Fruit fly (Drosophila melanogaster): ENCODE results near the gene CG14316.

The CG14316 gene

dm6 chr3R:18111709-18112110 lies 40.2 kb upstream of the CG14316 start:
- TF ChIP-seq CG14655 (GFP tag; optimal IDR thresholded peaks at IDR 0.05) (peak; percentile 0), CG8159 (tag; optimal IDR thresholded peaks at IDR 0.05) (no peak), CG34367 (tag; optimal IDR thresholded peaks at IDR 0.05) (no peak), fd96Ca (GFP tag; IDR thresholded peaks at IDR 0.05) (0 out of 3 replicates have a peak, but pooled peaks have one; percentile 14), CG12605 (GFP tag; IDR thresholded peaks at IDR 0.05) (peak; percentile 72)

dm6 chr3R:18114834-18115233 lies 37.1 kb upstream of the CG14316 start:
- no peak for TF ChIP-seq Pif1A (GFP tag; optimal IDR thresholded peaks at IDR 0.05)
- TF ChIP-seq rn (GFP tag; IDR thresholded peaks at IDR 0.05): no peak
- TF ChIP-seq EcR (GFP tag; optimal IDR thresholded peaks at IDR 0.05): no peak
- no peak for TF ChIP-seq CG15710 (tag; optimal IDR thresholded peaks at IDR 0.05)
- TF ChIP-seq CG32121 (GFP tag; IDR thresholded peaks at IDR 0.05): no peak

dm6 chr3R:18117525-18117924 lies 34.4 kb upstream of the CG14316 start:
- no peak for TF ChIP-seq rn (GFP tag; IDR thresholded peaks at IDR 0.05)
- no peak for TF ChIP-seq CG34367 (tag; optimal IDR thresholded peaks at IDR 0.05)
- no peak for TF ChIP-seq CG9948 (tag; optimal IDR thresholded peaks at IDR 0.05)
- TF ChIP-seq CG8301 (tag; optimal IDR thresholded peaks at IDR 0.05): no peak
- no peak for TF ChIP-seq CG32121 (GFP tag; IDR thresholded peaks at IDR 0.05)
- no peak for TF ChIP-seq D1 (tag; optimal IDR thresholded peaks at IDR 0.05)
- no peak for TF ChIP-seq Snoo (tag; optimal IDR thresholded peaks at IDR 0.05)
- TF ChIP-seq CG14655 (GFP tag; optimal IDR thresholded peaks at IDR 0.05): no peak
- TF ChIP-seq Pif1B (GFP tag; optimal IDR thresholded peaks at IDR 0.05): no peak
- no peak for TF ChIP-seq CG10348 (GFP tag; IDR thresholded peaks at IDR 0.05)
- TF ChIP-seq Pif1A (GFP tag; optimal IDR thresholded peaks at IDR 0.05): no peak
- TF ChIP-seq EcR (GFP tag; optimal IDR thresholded peaks at IDR 0.05): no peak
- TF ChIP-seq CG13204 (GFP tag; optimal IDR thresholded peaks at IDR 0.05): no peak
- TF ChIP-seq CG4496 (GFP tag; IDR thresholded peaks at IDR 0.05): no peak
- TF ChIP-seq CG12605 (GFP tag; IDR thresholded peaks at IDR 0.05): no peak
- TF ChIP-seq gl (tag; optimal IDR thresholded peaks at IDR 0.05): no peak
- TF ChIP-seq CG8159 (tag; optimal IDR thresholded peaks at IDR 0.05): no peak
- no peak for TF ChIP-seq CG17806 (tag; optimal IDR thresholded peaks at IDR 0.05)
- no peak for TF ChIP-seq Ets98B (GFP tag; IDR thresholded peaks at IDR 0.05)
- no peak for TF ChIP-seq fd96Ca (GFP tag; IDR thresholded peaks at IDR 0.05)

- TF ChIP-seq Pif1B (GFP tag; optimal IDR thresholded peaks at IDR 0.05) (no peak), CG15710 (tag; optimal IDR thresholded peaks at IDR 0.05) (no peak), CG8301 (tag; optimal IDR thresholded peaks at IDR 0.05) (no peak), Snoo (tag; optimal IDR thresholded peaks at IDR 0.05) (no peak), Ets98B (GFP tag; IDR thresholded peaks at IDR 0.05) (no peak), rn (GFP tag; IDR thresholded peaks at IDR 0.05) (no peak), CG4496 (GFP tag; IDR thresholded peaks at IDR 0.05) (no peak), EcR (GFP tag; optimal IDR thresholded peaks at IDR 0.05) (no peak)
Measured at dm6 chr3R:18118239-18118638, 33.7 kb upstream of the CG14316 start.

dm6 chr3R:18118695-18119094 lies 33.2 kb upstream of the CG14316 start:
- TF ChIP-seq Ets98B (GFP tag; IDR thresholded peaks at IDR 0.05) (no peak), CG17806 (tag; optimal IDR thresholded peaks at IDR 0.05) (no peak), CG32121 (GFP tag; IDR thresholded peaks at IDR 0.05) (no peak), EcR (GFP tag; optimal IDR thresholded peaks at IDR 0.05) (no peak), fd96Ca (GFP tag; IDR thresholded peaks at IDR 0.05) (no peak), CG34367 (tag; optimal IDR thresholded peaks at IDR 0.05) (no peak), CG12605 (GFP tag; IDR thresholded peaks at IDR 0.05) (no peak), Pif1B (GFP tag; optimal IDR thresholded peaks at IDR 0.05) (no peak), CG14655 (GFP tag; optimal IDR thresholded peaks at IDR 0.05) (no peak), CG4496 (GFP tag; IDR thresholded peaks at IDR 0.05) (no peak), D1 (tag; optimal IDR thresholded peaks at IDR 0.05) (no peak), CG8159 (tag; optimal IDR thresholded peaks at IDR 0.05) (no peak), Pif1A (GFP tag; optimal IDR thresholded peaks at IDR 0.05) (no peak), CG9948 (tag; optimal IDR thresholded peaks at IDR 0.05) (no peak), Snoo (tag; optimal IDR thresholded peaks at IDR 0.05) (no peak), CG15710 (tag; optimal IDR thresholded peaks at IDR 0.05) (no peak), rn (GFP tag; IDR thresholded peaks at IDR 0.05) (no peak), gl (tag; optimal IDR thresholded peaks at IDR 0.05) (no peak), CG8301 (tag; optimal IDR thresholded peaks at IDR 0.05) (no peak)

dm6 chr3R:18121385-18122151 lies 30.4 kb upstream of the CG14316 start:
- no peak for TF ChIP-seq rn (GFP tag; IDR thresholded peaks at IDR 0.05)
- TF ChIP-seq CG32121 (GFP tag; IDR thresholded peaks at IDR 0.05): peak; percentile 40; the same call in 1 of the 2 replicates
- TF ChIP-seq CG17806 (tag; optimal IDR thresholded peaks at IDR 0.05): no peak
- TF ChIP-seq Ets98B (GFP tag; IDR thresholded peaks at IDR 0.05): no peak
- TF ChIP-seq fd96Ca (GFP tag; IDR thresholded peaks at IDR 0.05): 0 out of 3 replicates have a peak, but pooled peaks have one; percentile 41
- no peak for TF ChIP-seq CG8159 (tag; optimal IDR thresholded peaks at IDR 0.05)
- no peak for TF ChIP-seq Snoo (tag; optimal IDR thresholded peaks at IDR 0.05)
- TF ChIP-seq CG14655 (GFP tag; optimal IDR thresholded peaks at IDR 0.05): no peak
- TF ChIP-seq CG13204 (GFP tag; optimal IDR thresholded peaks at IDR 0.05): peak; percentile 89
- no peak for TF ChIP-seq CG15710 (tag; optimal IDR thresholded peaks at IDR 0.05)
- no peak for TF ChIP-seq CG10348 (GFP tag; IDR thresholded peaks at IDR 0.05)
- TF ChIP-seq D1 (tag; optimal IDR thresholded peaks at IDR 0.05): no peak
- TF ChIP-seq gl (tag; optimal IDR thresholded peaks at IDR 0.05): no peak
- no peak for TF ChIP-seq CG34367 (tag; optimal IDR thresholded peaks at IDR 0.05)
- peak; percentile 26 for TF ChIP-seq EcR (GFP tag; optimal IDR thresholded peaks at IDR 0.05)
- peak; percentile 5 for TF ChIP-seq Pif1A (GFP tag; optimal IDR thresholded peaks at IDR 0.05)
- 0 out of 3 replicates have a peak, but pooled peaks have one; percentile 18 for TF ChIP-seq CG4496 (GFP tag; IDR thresholded peaks at IDR 0.05)
- TF ChIP-seq CG8301 (tag; optimal IDR thresholded peaks at IDR 0.05): no peak
- no peak for TF ChIP-seq Pif1B (GFP tag; optimal IDR thresholded peaks at IDR 0.05)
- no peak for TF ChIP-seq CG9948 (tag; optimal IDR thresholded peaks at IDR 0.05)
- TF ChIP-seq CG12605 (GFP tag; IDR thresholded peaks at IDR 0.05): peak; percentile 38

All from whole organism, pupa.